Fruit fly (Drosophila melanogaster): ENCODE results near the gene CG4287.
A peak's percentile ranks its signal among the peaks of the same experiment; 100 is the strongest.

The CG4287 gene

DNA sequence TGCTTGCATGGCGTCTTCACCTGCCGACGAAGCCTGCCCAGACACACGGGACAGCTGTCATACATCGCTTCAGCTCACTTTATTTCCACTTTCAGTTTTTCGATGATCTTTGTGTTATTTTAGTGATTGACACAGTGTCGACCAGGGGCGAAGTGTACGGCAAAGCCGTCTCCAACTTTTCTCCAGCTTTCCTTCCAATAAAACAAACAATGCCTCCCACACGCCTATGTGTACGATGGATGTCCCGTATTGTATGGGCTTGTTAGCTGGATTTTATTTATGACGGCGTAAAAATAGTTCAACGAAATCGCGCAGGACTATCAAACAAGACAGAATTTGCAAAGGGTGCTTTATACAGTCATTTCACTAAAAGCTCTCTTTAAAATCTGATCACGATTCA is 12.8 kb downstream of the CG4287 start, which contains the start of the genes CG31088 and CG46383:
Gene CG31088 (minus strand): TSS at position 101 of the 400 bp plus-strand sequence.
Gene CG46383 (minus strand): TSS at position 101 of the 400 bp plus-strand sequence.
- TF ChIP-seq CG13624 (GFP tag; optimal IDR thresholded peaks at IDR 0.05) (no peak), Hr3 (GFP tag; optimal IDR thresholded peaks at IDR 0.05) (no peak), CG18476 (GFP tag; optimal IDR thresholded peaks at IDR 0.05) (no peak), CG30403 (GFP tag; optimal IDR thresholded peaks at IDR 0.05) (no peak), sens (GFP tag) (no peak), Mes4 (GFP tag; optimal IDR thresholded peaks at IDR 0.05) (no peak), rib (GFP tag; IDR thresholded peaks at IDR 0.05) (no peak), insv (GFP tag; optimal IDR thresholded peaks at IDR 0.05) (no peak), CG10959 (GFP tag; IDR thresholded peaks at IDR 0.05) (no peak), Six4 (GFP tag; optimal IDR thresholded peaks at IDR 0.05) (no peak), chinmo (GFP tag; IDR thresholded peaks at IDR 0.05; ENCODE audit: partially characterized antibody) (no peak), CG14710 (tag; optimal IDR thresholded peaks at IDR 0.05) (no peak), Hmx (GFP tag; optimal IDR thresholded peaks at IDR 0.05) (no peak), NFAT (GFP tag; IDR thresholded peaks at IDR 0.05) (no peak), CG14050 (GFP tag; IDR thresholded peaks at IDR 0.05) (no peak)

DNA sequence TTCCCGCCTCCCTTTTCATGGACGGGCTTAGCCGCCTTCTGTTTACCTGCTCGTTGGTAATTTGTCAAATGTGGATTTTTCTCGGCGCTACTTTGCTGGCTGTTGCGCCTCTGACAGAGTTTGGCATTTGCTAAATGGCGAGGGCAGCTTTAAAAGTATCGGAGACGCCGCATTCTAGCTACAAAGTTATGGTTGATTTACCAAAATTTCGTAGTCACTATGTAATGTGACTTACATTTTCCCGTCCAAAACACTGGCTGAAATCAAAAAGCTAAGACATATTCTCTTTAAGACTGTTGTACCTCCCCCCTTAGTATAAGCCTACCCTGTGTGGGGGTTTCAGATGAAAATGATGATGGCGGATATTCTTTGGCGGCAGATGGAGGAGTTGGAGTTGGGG is 16.1 kb downstream of the CG4287 start:
- TF ChIP-seq CG4404 (GFP tag; IDR thresholded peaks at IDR 0.05) (0 out of 2 replicates have a peak, but pooled peaks have one; percentile 26), mam (GFP tag; optimal IDR thresholded peaks at IDR 0.05) (peak; percentile 1), CG2120 (GFP tag; optimal IDR thresholded peaks at IDR 0.05) (peak; percentile 41), Dref (GFP tag; IDR thresholded peaks at IDR 0.05) (no peak), Rfx (GFP tag; IDR thresholded peaks at IDR 0.05) (peak; percentile 48; the same call in 1 of the 2 replicates), scrt (GFP tag; optimal IDR thresholded peaks at IDR 0.05) (peak; percentile 47), hkb (optimal IDR thresholded peaks at IDR 0.05) (peak; percentile 62), hkb (GFP tag; IDR thresholded peaks at IDR 0.05) (no peak), h (optimal IDR thresholded peaks at IDR 0.05) (no peak), CG30403 (GFP tag; optimal IDR thresholded peaks at IDR 0.05) (no peak), CG13424 (tag; optimal IDR thresholded peaks at IDR 0.05) (no peak), CG13894 (tag; optimal IDR thresholded peaks at IDR 0.05) (peak; percentile 8), MBD-R2 (GFP tag; IDR thresholded peaks at IDR 0.05) (peak; percentile 27; the same call in 1 of the 2 replicates), Dek (tag; optimal IDR thresholded peaks at IDR 0.05) (no peak), Ptx1 (GFP tag; IDR thresholded peaks at IDR 0.05) (peak; percentile 44), slou (GFP tag; optimal IDR thresholded peaks at IDR 0.05) (no peak), CG11456 (GFP tag; IDR thresholded peaks at IDR 0.05) (0 out of 3 replicates have a peak, but pooled peaks have one; percentile 57), Dbx (GFP tag; IDR thresholded peaks at IDR 0.05) (peak; percentile 57; the same call in 1 of the 3 replicates), CG9932 (GFP tag; IDR thresholded peaks at IDR 0.05) (peak; percentile 44; the same call in 1 of the 2 replicates), ranshi (GFP tag; IDR thresholded peaks at IDR 0.05) (0 out of 2 replicates have a peak, but pooled peaks have one; percentile 27), pum (GFP tag; optimal IDR thresholded peaks at IDR 0.05) (no peak), Hr39 (optimal IDR thresholded peaks at IDR 0.05) (no peak), CG10565 (GFP tag; optimal IDR thresholded peaks at IDR 0.05) (no peak), Antp (GFP tag; optimal IDR thresholded peaks at IDR 0.05) (no peak), nerfin-1 (tag; optimal IDR thresholded peaks at IDR 0.05) (no peak), D19B (GFP tag; optimal IDR thresholded peaks at IDR 0.05) (no peak), CG14441 (GFP tag; IDR thresholded peaks at IDR 0.05) (no peak), dan (GFP tag; IDR thresholded peaks at IDR 0.05) (no peak), Nf-YA (GFP tag; IDR thresholded peaks at IDR 0.05) (no peak), ttk (GFP tag; IDR thresholded peaks at IDR 0.05) (no peak), Hr78 (GFP tag; optimal IDR thresholded peaks at IDR 0.05) (no peak), CG11085 (GFP tag; IDR thresholded peaks at IDR 0.05) (0 out of 2 replicates have a peak, but pooled peaks have one; percentile 13), CG32532 (GFP tag; IDR thresholded peaks at IDR 0.05) (peak; percentile 18; the same call in 1 of the 2 replicates), Six4 (GFP tag; optimal IDR thresholded peaks at IDR 0.05) (no peak), ci (GFP tag; IDR thresholded peaks at IDR 0.05) (no peak), CG18599 (GFP tag; optimal IDR thresholded peaks at IDR 0.05) (peak; percentile 35), slbo (GFP tag; IDR thresholded peaks at IDR 0.05) (0 out of 2 replicates have a peak, but pooled peaks have one; percentile 36)
